Fruit fly (Drosophila melanogaster) whole organism, prepupa: ENCODE data around the gene CG14322.

Experiments
- Blimp-1 ChIP-seq: fragments of 200-800 bp; sonication (Bioruptor generic); optimal IDR thresholded peaks from 3 replicates; lab custom pipeline; 2017; ENCODE audit warnings: missing biosample characterization, missing genetic modification characterization, mild to moderate bottlenecking, moderate library complexity, missing genetic modification reagents
- CG10631 ChIP-seq: fragments of 200-800 bp; sonication (Bioruptor generic); optimal IDR thresholded peaks from 2 replicates; lab custom pipeline; 2016; ENCODE audit warnings: missing biosample characterization, missing genetic modification characterization
- CG10669 ChIP-seq: fragments of 200-800 bp; sonication (Bioruptor generic); optimal IDR thresholded peaks from 3 replicates; lab custom pipeline; 2018; ENCODE audit warnings: missing biosample characterization, mild to moderate bottlenecking, missing genetic modification characterization, moderate library complexity
- CG11294 ChIP-seq: fragments of 200-800 bp; sonication (Bioruptor generic); IDR thresholded peaks from 2 replicates; pipeline ENCODE4 v1.3.6; 2022; ENCODE audit warnings: missing biosample characterization, missing genetic modification characterization
- CG11762 ChIP-seq: fragments of 200-800 bp; sonication (Bioruptor generic); optimal IDR thresholded peaks from 3 replicates; lab custom pipeline; 2016; ENCODE audit warnings: missing biosample characterization, missing genetic modification characterization; ENCODE audit not compliant: insufficient read depth
- CG11902 ChIP-seq: fragments of 200-800 bp; sonication (Bioruptor generic); optimal IDR thresholded peaks from 3 replicates; lab custom pipeline; 2016; ENCODE audit warnings: missing biosample characterization, missing genetic modification characterization
- CG15336 ChIP-seq: fragments of 200-800 bp; sonication (Bioruptor generic); IDR thresholded peaks from 2 replicates; pipeline ENCODE4 v1.3.6; 2022; ENCODE audit warnings: missing biosample characterization, missing genetic modification characterization
- CG1621 ChIP-seq: fragments of 200-800 bp; sonication (Bioruptor generic); optimal IDR thresholded peaks from 3 replicates; lab custom pipeline; 2018; ENCODE audit warnings: missing biosample characterization, mild to moderate bottlenecking, missing genetic modification characterization
- CG3032 ChIP-seq: fragments of 200-800 bp; optimal IDR thresholded peaks from 2 replicates; lab custom pipeline; 2019; ENCODE audit warnings: missing biosample characterization, mild to moderate bottlenecking, missing genetic modification characterization, moderate library complexity
- CG31627 ChIP-seq: fragments of 200-800 bp; sonication (Bioruptor generic); optimal IDR thresholded peaks from 3 replicates; lab custom pipeline; 2016; ENCODE audit warnings: missing biosample characterization, missing genetic modification characterization
- CG32006 ChIP-seq: fragments of 200-800 bp; sonication (Bioruptor generic); optimal IDR thresholded peaks from 3 replicates; lab custom pipeline; 2017; ENCODE audit warnings: missing biosample characterization, mild to moderate bottlenecking, missing genetic modification characterization
- CG34406 ChIP-seq: fragments of 200-800 bp; sonication (Bioruptor generic); optimal IDR thresholded peaks from 3 replicates; lab custom pipeline; 2016; ENCODE audit warnings: missing biosample characterization, missing genetic modification characterization
- CG3919 ChIP-seq: fragments of 200-800 bp; sonication (Bioruptor generic); optimal IDR thresholded peaks from 3 replicates; lab custom pipeline; 2016; ENCODE audit warnings: missing biosample characterization, missing genetic modification characterization
- CG6808 ChIP-seq: fragments of 200-800 bp; sonication (Bioruptor generic); optimal IDR thresholded peaks from 3 replicates; lab custom pipeline; 2017; ENCODE audit warnings: missing biosample characterization, missing genetic modification characterization, mild to moderate bottlenecking, moderate library complexity, missing genetic modification reagents
- CG7368 ChIP-seq: fragments of 200-800 bp; sonication (Bioruptor generic); optimal IDR thresholded peaks from 3 replicates; lab custom pipeline; 2016; ENCODE audit warnings: missing biosample characterization, missing genetic modification characterization
- CG8119 ChIP-seq: fragments of 200-800 bp; sonication (Bioruptor generic); IDR thresholded peaks from 3 replicates; pipeline ENCODE4 v1.3.6; 2022; ENCODE audit warnings: missing biosample characterization, missing genetic modification characterization
- CG9139 ChIP-seq: fragments of 200-800 bp; sonication (Bioruptor generic); optimal IDR thresholded peaks from 3 replicates; lab custom pipeline; 2017; ENCODE audit warnings: missing biosample characterization, mild to moderate bottlenecking, missing genetic modification characterization
- Ets21C ChIP-seq: fragments of 200-800 bp; sonication (Bioruptor generic); optimal IDR thresholded peaks from 3 replicates; lab custom pipeline; 2016; ENCODE audit warnings: missing biosample characterization, missing genetic modification characterization
- Ets96B ChIP-seq: fragments of 200-800 bp; optimal IDR thresholded peaks from 2 replicates; lab custom pipeline; 2019; ENCODE audit warnings: missing biosample characterization, mild to moderate bottlenecking, missing genetic modification characterization, moderate library complexity
- Hr38 ChIP-seq: sonication (Bioruptor generic); optimal IDR thresholded peaks from 2 replicates; lab custom pipeline; 2016; ENCODE audit warnings: missing biosample characterization, missing genetic modification characterization
- Hr39 ChIP-seq: fragments of 200-800 bp; sonication (Bioruptor generic); optimal IDR thresholded peaks from 2 replicates; lab custom pipeline; 2016; ENCODE audit warnings: missing biosample characterization, missing genetic modification characterization
- Met ChIP-seq: fragments of 200-800 bp; sonication (Bioruptor generic); optimal IDR thresholded peaks from 3 replicates; lab custom pipeline; 2016; ENCODE audit warnings: missing biosample characterization, missing genetic modification characterization
- Sox102F ChIP-seq: fragments of 200-800 bp; sonication (Bioruptor generic); optimal IDR thresholded peaks from 2 replicates; lab custom pipeline; 2016; ENCODE audit warnings: missing biosample characterization, mild to moderate bottlenecking, missing genetic modification characterization
- Sox14 ChIP-seq: fragments of 200-800 bp; sonication (Bioruptor generic); optimal IDR thresholded peaks from 3 replicates; lab custom pipeline; 2016; ENCODE audit warnings: missing biosample characterization, missing genetic modification characterization
- achi ChIP-seq: fragments of 200-800 bp; sonication (Bioruptor generic); optimal IDR thresholded peaks from 3 replicates; lab custom pipeline; 2016; ENCODE audit warnings: missing biosample characterization, missing genetic modification characterization
- acj6 ChIP-seq: fragments of 200-800 bp; sonication (Bioruptor generic); optimal IDR thresholded peaks from 3 replicates; lab custom pipeline; 2016; ENCODE audit warnings: missing biosample characterization, missing genetic modification characterization
- cyc ChIP-seq: fragments of 200-800 bp; sonication (Bioruptor generic); optimal IDR thresholded peaks from 3 replicates; lab custom pipeline; 2016; ENCODE audit warnings: missing biosample characterization, missing genetic modification characterization
- dac ChIP-seq: fragments of 200-800 bp; sonication (Bioruptor generic); optimal IDR thresholded peaks from 2 replicates; lab custom pipeline; 2017; ENCODE audit warnings: missing biosample characterization, mild to moderate bottlenecking, missing genetic modification characterization
- dsx ChIP-seq: fragments of 200-800 bp; optimal IDR thresholded peaks from 3 replicates; lab custom pipeline; 2019; ENCODE audit warnings: missing biosample characterization, mild to moderate bottlenecking, missing genetic modification characterization, moderate library complexity; ENCODE audit not compliant: poor library complexity, severe bottlenecking
- eg ChIP-seq: fragments of 200-800 bp; sonication (Bioruptor generic); IDR thresholded peaks from 3 replicates; pipeline ENCODE4 v1.3.6; 2022; ENCODE audit warnings: missing biosample characterization, missing genetic modification characterization
- fd85E ChIP-seq: fragments of 200-800 bp; sonication (Bioruptor generic); optimal IDR thresholded peaks from 3 replicates; lab custom pipeline; 2016; ENCODE audit warnings: missing biosample characterization, missing genetic modification characterization
- fkh ChIP-seq: fragments of 200-800 bp; sonication (Bioruptor generic); optimal IDR thresholded peaks from 3 replicates; lab custom pipeline; 2017; ENCODE audit warnings: missing biosample characterization, mild to moderate bottlenecking, missing genetic modification characterization, moderate library complexity
- net ChIP-seq: fragments of 200-800 bp; sonication (Bioruptor generic); optimal IDR thresholded peaks from 3 replicates; lab custom pipeline; 2016; ENCODE audit warnings: missing biosample characterization, missing genetic modification characterization
- pdm3 ChIP-seq: fragments of 200-800 bp; sonication (Bioruptor generic); optimal IDR thresholded peaks from 3 replicates; lab custom pipeline; 2016; ENCODE audit warnings: missing biosample characterization, missing genetic modification characterization
- salr ChIP-seq, 2 experiments: fragments of 200-800 bp; sonication (Bioruptor generic); optimal IDR thresholded peaks; 3 replicates each; lab custom pipeline; 2016 to 2018; ENCODE audit warnings: missing biosample characterization in 2 of 2, missing genetic modification characterization in 2 of 2, mild to moderate bottlenecking in 1 of 2
- svp ChIP-seq: fragments of 200-800 bp; sonication (Bioruptor generic); peaks from one replicate; lab custom pipeline; 2016; ENCODE audit warnings: missing biosample characterization, missing genetic modification characterization
- vri ChIP-seq: fragments of 200-800 bp; sonication (Bioruptor generic); optimal IDR thresholded peaks from 3 replicates; lab custom pipeline; 2016; ENCODE audit warnings: missing biosample characterization, mild to moderate bottlenecking, missing genetic modification characterization

Gene CG14322

DNA sequence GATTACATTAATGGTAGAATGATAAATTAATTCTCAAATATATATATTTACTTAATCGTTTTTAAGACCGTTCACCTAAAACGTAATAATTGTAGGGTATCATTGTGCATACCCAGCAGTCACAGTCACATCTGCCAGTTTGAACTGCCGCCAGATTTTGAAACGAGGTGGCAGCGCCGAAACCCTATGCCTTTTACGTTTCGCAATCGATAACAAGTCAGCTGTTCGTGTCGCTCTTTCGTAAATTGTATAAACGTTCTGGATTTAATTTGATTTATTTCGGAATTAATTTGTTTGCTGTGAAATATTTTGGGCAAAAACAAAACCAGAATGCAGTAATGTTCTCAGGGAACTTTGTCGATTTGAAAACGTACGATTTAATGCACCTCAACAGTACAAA is at the start of gene CG14322:
Gene CG14322 (plus strand): TSS at position 236 of the 400 bp plus-strand sequence.
- TF ChIP-seq dsx (GFP tag; lab: Kevin White, UChicago), result no peak
- TF ChIP-seq CG3032 (tag; lab: Kevin White, UChicago), result peak; percentile 1

DNA sequence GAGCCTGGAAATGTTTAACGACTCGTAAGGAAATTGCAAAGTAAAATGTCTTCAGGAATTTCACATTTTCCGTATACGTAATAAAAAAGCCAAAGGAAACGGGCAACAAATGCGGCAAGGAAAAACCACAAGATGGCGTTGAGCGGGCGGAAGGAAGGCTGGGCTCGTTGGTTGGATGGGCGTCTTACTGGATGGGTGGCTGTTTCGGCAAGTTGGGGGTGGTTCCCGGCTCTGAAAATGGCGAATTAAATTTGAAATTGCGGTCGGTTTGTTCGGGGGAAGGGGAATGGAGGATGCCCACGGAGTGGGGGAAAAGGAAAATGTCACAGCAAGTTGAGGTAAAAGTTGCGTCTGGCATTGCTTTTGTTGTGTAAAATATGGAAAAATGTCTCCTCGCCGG is 47.8 kb upstream of the CG14322 start:
- TF ChIP-seq fkh (GFP tag; lab: Kevin White, UChicago) (no peak), cyc (GFP tag; lab: Kevin White, UChicago) (no peak), Ets96B (tag; lab: Kevin White, UChicago) (no peak), CG11762 (GFP tag; lab: Kevin White, UChicago) (no peak), Hr39 (GFP tag; lab: Kevin White, UChicago) (no peak), Ets21C (no peak), CG10669 (GFP tag; lab: Kevin White, UChicago) (no peak), Hr38 (no peak), CG6808 (GFP tag; lab: Kevin White, UChicago) (no peak), Sox102F (no peak), net (GFP tag; lab: Kevin White, UChicago) (no peak), CG3919 (GFP tag; lab: Kevin White, UChicago) (no peak), CG31627 (GFP tag; lab: Kevin White, UChicago) (no peak), CG34406 (no peak), CG3032 (tag; lab: Kevin White, UChicago) (no peak)

DNA sequence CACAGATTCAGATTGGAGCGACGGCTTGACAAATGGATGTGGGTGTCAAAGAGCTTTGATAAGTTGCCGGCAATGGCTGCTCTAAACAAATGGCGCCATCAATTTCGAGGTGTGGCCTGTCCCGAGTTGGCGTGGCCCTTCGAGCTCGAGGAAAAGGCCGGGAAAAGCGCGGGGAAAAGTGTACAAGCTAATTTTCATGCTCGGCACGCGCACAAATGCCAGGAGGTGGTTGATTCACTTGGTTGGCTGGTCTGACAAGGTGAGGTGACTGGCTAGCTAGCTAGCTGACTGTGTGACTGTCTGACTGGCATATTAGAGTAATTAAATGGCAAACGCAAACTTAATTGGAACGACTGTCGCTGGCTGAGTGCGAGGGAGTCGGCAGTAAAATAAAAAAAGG is 45.6 kb upstream of the CG14322 start:
- TF ChIP-seq svp (GFP tag; lab: Kevin White, UChicago), result peak; percentile 3
- no peak for TF ChIP-seq fkh (GFP tag; lab: Kevin White, UChicago)

DNA sequence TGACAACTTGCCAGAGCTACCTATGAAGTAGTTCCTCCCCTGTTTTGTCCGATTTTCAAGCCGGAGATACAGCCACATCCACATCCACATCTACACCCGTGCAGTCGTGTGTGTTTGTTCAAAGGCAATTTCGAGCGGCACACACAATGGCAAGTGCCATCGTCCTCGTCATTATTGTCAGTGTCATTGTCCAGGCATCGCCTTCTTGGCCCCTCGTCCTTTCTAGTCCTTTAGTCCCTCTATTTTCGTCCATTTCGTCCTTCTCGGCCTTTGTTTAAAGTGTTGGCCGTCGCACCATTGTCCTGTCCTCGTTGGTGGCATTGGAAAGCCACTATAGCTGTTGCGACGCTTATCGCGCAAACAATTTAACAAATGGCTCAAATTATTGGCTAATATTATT is 44.5 kb upstream of the CG14322 start:
- TF ChIP-seq vri (GFP tag; lab: Kevin White, UChicago) (no peak), CG32006 (GFP tag; lab: Kevin White, UChicago) (no peak), salr (GFP tag; optimal IDR thresholded peaks at IDR 0.05; lab: Kevin White, UChicago) (no peak), Hr39 (GFP tag; lab: Kevin White, UChicago) (no peak), Blimp-1 (GFP tag; lab: Kevin White, UChicago) (no peak), pdm3 (GFP tag; lab: Kevin White, UChicago) (no peak), CG15336 (no peak), CG1621 (tag; lab: Kevin White, UChicago) (no peak), CG31627 (GFP tag; lab: Kevin White, UChicago) (no peak)

DNA sequence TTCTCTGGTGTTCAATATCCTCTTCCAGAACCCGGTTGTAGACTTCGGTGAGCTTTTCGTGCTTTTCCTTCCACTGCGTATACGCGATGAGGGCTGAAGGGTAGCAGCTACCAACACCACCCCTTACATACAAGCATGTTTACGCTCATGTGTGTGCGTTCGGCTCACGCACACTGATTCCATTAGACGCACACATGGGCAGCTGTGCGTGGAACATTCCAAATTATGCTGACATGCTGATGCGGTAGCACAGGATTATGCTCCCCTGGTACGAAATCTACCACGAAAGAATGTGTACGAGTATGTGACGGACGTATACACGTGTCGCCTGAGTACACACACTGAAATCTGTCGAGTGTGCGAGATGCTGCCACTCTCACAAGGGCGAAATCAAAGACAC is 43.8 kb upstream of the CG14322 start:
- no peak for TF ChIP-seq CG31627 (GFP tag; lab: Kevin White, UChicago)
- no peak for TF ChIP-seq achi (GFP tag; lab: Kevin White, UChicago)
- TF ChIP-seq CG10669 (GFP tag; lab: Kevin White, UChicago), result no peak
- TF ChIP-seq vri (GFP tag; lab: Kevin White, UChicago), result peak; percentile 25

DNA sequence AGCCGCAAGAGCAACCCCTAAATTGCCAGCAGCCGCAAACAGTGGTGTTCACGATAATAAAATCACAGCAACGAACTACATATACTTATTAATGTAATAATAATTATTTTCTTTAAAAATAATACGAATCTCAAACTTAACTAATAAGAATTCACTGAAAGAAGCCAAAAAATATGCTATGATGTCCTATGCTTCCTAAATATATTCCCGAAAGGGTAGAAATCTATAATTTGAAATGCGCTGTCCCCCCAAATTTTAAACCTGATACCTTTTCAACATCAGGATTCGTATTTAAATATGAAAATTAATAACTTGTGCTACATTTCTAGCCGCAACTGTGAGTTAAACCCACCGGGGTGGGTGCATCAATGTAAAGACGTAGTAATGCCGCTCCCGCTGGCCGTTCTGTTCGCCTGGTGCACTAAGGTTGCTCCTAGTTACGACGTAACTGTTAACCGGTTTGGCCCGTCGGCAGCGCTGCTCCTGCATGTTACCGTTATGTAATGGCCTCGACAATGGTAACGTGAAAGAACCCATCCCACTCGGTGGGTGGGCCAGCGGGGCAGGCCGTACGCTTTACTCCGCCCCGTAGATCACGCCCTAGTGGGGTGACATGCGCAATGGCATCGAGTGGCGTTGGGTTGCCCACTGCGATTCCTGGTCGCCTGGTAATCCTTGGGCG is 43.1 kb upstream of the CG14322 start:
- peak; percentile 12 for TF ChIP-seq CG11762 (GFP tag; lab: Kevin White, UChicago)
- TF ChIP-seq Hr38, result no peak
- no peak for TF ChIP-seq CG3032 (tag; lab: Kevin White, UChicago)
- peak; percentile 20 for TF ChIP-seq Blimp-1 (GFP tag; lab: Kevin White, UChicago)
- peak; percentile 58 for TF ChIP-seq dsx (GFP tag; lab: Kevin White, UChicago)
- TF ChIP-seq Ets96B (tag; lab: Kevin White, UChicago), result peak; percentile 66
- peak; percentile 22 for TF ChIP-seq CG1621 (tag; lab: Kevin White, UChicago)
- peak; percentile 45; the same call in 1 of the 3 replicates for TF ChIP-seq eg
- TF ChIP-seq salr (GFP tag; optimal IDR thresholded peaks at IDR 0.05; lab: Kevin White, UChicago), result peak in 1 of 2 experiments; percentile 39
- peak; percentile 55 for TF ChIP-seq CG10631 (GFP tag; lab: Kevin White, UChicago)
- peak; percentile 11 for TF ChIP-seq CG11902 (GFP tag; lab: Kevin White, UChicago)
- TF ChIP-seq acj6 (GFP tag; lab: Kevin White, UChicago), result peak; percentile 36
- TF ChIP-seq svp (GFP tag; lab: Kevin White, UChicago), result peak; percentile 45
- peak; percentile 2 for TF ChIP-seq Hr39 (GFP tag; lab: Kevin White, UChicago)
- peak; percentile 56 for TF ChIP-seq CG34406
- peak; percentile 3 for TF ChIP-seq dac (GFP tag; lab: Kevin White, UChicago)
- no peak for TF ChIP-seq fd85E (GFP tag; lab: Kevin White, UChicago)
- peak; percentile 66 for TF ChIP-seq CG10669 (GFP tag; lab: Kevin White, UChicago)
- TF ChIP-seq vri (GFP tag; lab: Kevin White, UChicago), result peak; percentile 64
- TF ChIP-seq Sox14 (GFP tag; lab: Kevin White, UChicago), result peak; percentile 12
- TF ChIP-seq CG8119 (GFP tag; lab: Robert Waterston, UW), result peak; percentile 51
- TF ChIP-seq CG11294 (GFP tag; lab: Robert Waterston, UW), result peak; percentile 24; the same call in 1 of the 2 replicates
- TF ChIP-seq CG9139 (GFP tag; lab: Kevin White, UChicago), result peak; percentile 19
- TF ChIP-seq CG7368 (GFP tag; lab: Kevin White, UChicago), result no peak
- TF ChIP-seq Met (GFP tag; lab: Kevin White, UChicago), result peak; percentile 17
